Fruit fly (Drosophila melanogaster): ENCODE data around the gene mus304.

DNA sequence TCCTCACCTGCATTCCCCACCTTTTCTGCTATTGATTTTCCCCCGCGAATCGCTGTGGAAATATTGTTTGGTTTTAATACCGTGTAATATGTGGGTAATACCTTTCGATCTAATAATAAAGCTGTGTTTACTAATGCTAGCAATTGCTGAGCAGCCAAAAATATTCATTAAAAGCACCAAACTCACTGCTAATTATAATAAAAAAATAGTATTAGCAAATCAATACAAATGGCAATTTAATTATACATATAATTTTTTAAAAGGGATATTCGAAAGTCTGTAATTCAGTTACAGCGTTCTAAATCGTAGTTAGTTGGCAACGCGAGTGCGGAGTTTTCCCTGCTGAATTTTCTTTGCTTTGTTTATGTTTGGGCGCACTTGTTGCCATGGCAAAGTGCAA is 15.7 kb upstream of the mus304 start:
- no peak for TF ChIP-seq insv (optimal IDR thresholded peaks at IDR 0.05)
- TF ChIP-seq h (optimal IDR thresholded peaks at IDR 0.05): no peak
- TF ChIP-seq Sin3A (optimal IDR thresholded peaks at IDR 0.05): no peak
- TF ChIP-seq ttk (optimal IDR thresholded peaks at IDR 0.05): no peak
- TF ChIP-seq psq (optimal IDR thresholded peaks at IDR 0.05): no peak
- no peak for TF ChIP-seq Myc (optimal IDR thresholded peaks at IDR 0.05)

Measured in Kc167 (cell line).